Worm (Caenorhabditis elegans): ENCODE data around the gene cpsf-2.

Gene cpsf-2

ce11 chrV:7178843-7179242 is at the start of gene cpsf-2:
Gene cpsf-2, plus strand, starts transcription at chrV:7179172.
- TF ChIP-seq efl-1 (GFP tag; optimal IDR thresholded peaks at IDR 0.05) (peak; percentile 3), ccch-3 (GFP tag; optimal IDR thresholded peaks at IDR 0.05) (no peak), ceh-79 (tag; optimal IDR thresholded peaks at IDR 0.05) (no peak)

ce11 chrV:7129460-7129859 is 49.5 kb upstream of the cpsf-2 start, which contains the start of gene T01C4.8:
Gene T01C4.8, minus strand, starts transcription at chrV:7129560.
- TF ChIP-seq lsl-1 (GFP tag; optimal IDR thresholded peaks at IDR 0.05) = no peak
- TF ChIP-seq ceh-40 (GFP tag; IDR thresholded peaks at IDR 0.05) = no peak

ce11 chrV:7130974-7131373 is 48.0 kb upstream of the cpsf-2 start, which contains the start of gene srx-36:
Gene srx-36, minus strand, starts transcription at chrV:7131074.
- TF ChIP-seq Y53G8AR.9 (GFP tag; conservative IDR thresholded peaks at IDR 0.05) = no peak
- no peak for TF ChIP-seq efl-1 (GFP tag; optimal IDR thresholded peaks at IDR 0.05)
- no peak for TF ChIP-seq egrh-3 (GFP tag; IDR thresholded peaks at IDR 0.05)
- no peak for TF ChIP-seq Y53F4B.3 (GFP tag; IDR thresholded peaks at IDR 0.05)
- TF ChIP-seq snpc-3.4 (tag; optimal IDR thresholded peaks at IDR 0.05) = no peak
- no peak for TF ChIP-seq madf-8 (GFP tag; conservative IDR thresholded peaks at IDR 0.05)
- TF ChIP-seq lin-40 (tag; optimal IDR thresholded peaks at IDR 0.05) = no peak
- TF ChIP-seq Y95B8A.8 (GFP tag; IDR thresholded peaks at IDR 0.05) = no peak
- no peak for TF ChIP-seq hlh-12 (tag; optimal IDR thresholded peaks at IDR 0.05)
- TF ChIP-seq F52B5.7 (tag; optimal IDR thresholded peaks at IDR 0.05) = no peak
- no peak for TF ChIP-seq madf-6 (GFP tag; IDR thresholded peaks at IDR 0.05)
- TF ChIP-seq lsl-1 (GFP tag; optimal IDR thresholded peaks at IDR 0.05) = no peak
- TF ChIP-seq sptf-2 (GFP tag; optimal IDR thresholded peaks at IDR 0.05) = no peak
- no peak for TF ChIP-seq somi-1 (GFP tag; optimal IDR thresholded peaks at IDR 0.05)
- TF ChIP-seq ceh-27 (GFP tag; optimal IDR thresholded peaks at IDR 0.05) = no peak
- no peak for TF ChIP-seq atf-7 (tag; optimal IDR thresholded peaks at IDR 0.05)
- TF ChIP-seq mel-28 (tag; optimal IDR thresholded peaks at IDR 0.05; ENCODE audit: borderline replicate concordance) = no peak
- TF ChIP-seq rcor-1 (GFP tag; IDR thresholded peaks at IDR 0.05) = no peak

ce11 chrV:7132248-7132647 is 46.7 kb upstream of the cpsf-2 start, which contains the start of gene sre-10:
Gene sre-10, plus strand, starts transcription at chrV:7132548.
- TF ChIP-seq F22D6.2 (tag; optimal IDR thresholded peaks at IDR 0.05) (no peak), ztf-28 (GFP tag; IDR thresholded peaks at IDR 0.05) (no peak), dpff-1 (tag; optimal IDR thresholded peaks at IDR 0.05) (no peak), ceh-58 (GFP tag; IDR thresholded peaks at IDR 0.05) (no peak), snpc-1.1 (tag; optimal IDR thresholded peaks at IDR 0.05; ENCODE audit: insufficient read depth) (no peak), nhr-80 (tag; optimal IDR thresholded peaks at IDR 0.05) (no peak), B0336.3 (GFP tag; IDR thresholded peaks at IDR 0.05) (no peak), K12H6.12 (tag; optimal IDR thresholded peaks at IDR 0.05) (no peak), egl-44 (GFP tag; IDR thresholded peaks at IDR 0.05) (no peak), nfyb-1 (GFP tag; IDR thresholded peaks at IDR 0.05) (no peak), lin-26 (GFP tag; IDR thresholded peaks at IDR 0.05) (no peak), let-607 (tag; optimal IDR thresholded peaks at IDR 0.05) (no peak), rpc-1 (optimal IDR thresholded peaks at IDR 0.05) (no peak), rpc-1 (tag; optimal IDR thresholded peaks at IDR 0.05) (no peak), snpc-4 (GFP tag; optimal IDR thresholded peaks at IDR 0.05) (no peak), snpc-4 (tag; optimal IDR thresholded peaks at IDR 0.05) (no peak), F57C9.4 (tag; optimal IDR thresholded peaks at IDR 0.05) (no peak), nhr-27 (tag; optimal IDR thresholded peaks at IDR 0.05) (no peak)
